Fruit fly (Drosophila melanogaster) whole organism, prepupa: Measurements from ENCODE around the gene Osi15.

Source experiments
- CG10631 ChIP-seq: fragments of 200-800 bp; sonication (Bioruptor generic); optimal IDR thresholded peaks from 2 replicates; lab custom pipeline; 2016; ENCODE audit warnings: missing biosample characterization, missing genetic modification characterization
- CG11294 ChIP-seq: fragments of 200-800 bp; sonication (Bioruptor generic); IDR thresholded peaks from 2 replicates; pipeline ENCODE4 v1.3.6; 2022; ENCODE audit warnings: missing biosample characterization, missing genetic modification characterization
- CG11902 ChIP-seq: fragments of 200-800 bp; sonication (Bioruptor generic); optimal IDR thresholded peaks from 3 replicates; lab custom pipeline; 2016; ENCODE audit warnings: missing biosample characterization, missing genetic modification characterization
- CG31627 ChIP-seq: fragments of 200-800 bp; sonication (Bioruptor generic); optimal IDR thresholded peaks from 3 replicates; lab custom pipeline; 2016; ENCODE audit warnings: missing biosample characterization, missing genetic modification characterization
- CG32006 ChIP-seq: fragments of 200-800 bp; sonication (Bioruptor generic); optimal IDR thresholded peaks from 3 replicates; lab custom pipeline; 2017; ENCODE audit warnings: missing biosample characterization, mild to moderate bottlenecking, missing genetic modification characterization
- CG34406 ChIP-seq: fragments of 200-800 bp; sonication (Bioruptor generic); optimal IDR thresholded peaks from 3 replicates; lab custom pipeline; 2016; ENCODE audit warnings: missing biosample characterization, missing genetic modification characterization
- CG3919 ChIP-seq: fragments of 200-800 bp; sonication (Bioruptor generic); optimal IDR thresholded peaks from 3 replicates; lab custom pipeline; 2016; ENCODE audit warnings: missing biosample characterization, missing genetic modification characterization
- CG4318 ChIP-seq: fragments of 200-800 bp; sonication (Bioruptor generic); optimal IDR thresholded peaks from 3 replicates; lab custom pipeline; 2017; ENCODE audit warnings: missing biosample characterization, mild to moderate bottlenecking, missing genetic modification characterization
- CG6792 ChIP-seq: fragments of 200-800 bp; sonication (Bioruptor generic); optimal IDR thresholded peaks from 3 replicates; lab custom pipeline; 2016; ENCODE audit warnings: missing biosample characterization, missing genetic modification characterization
- CG6808 ChIP-seq: fragments of 200-800 bp; sonication (Bioruptor generic); optimal IDR thresholded peaks from 3 replicates; lab custom pipeline; 2017; ENCODE audit warnings: missing biosample characterization, missing genetic modification characterization, mild to moderate bottlenecking, moderate library complexity, missing genetic modification reagents
- CG6854 ChIP-seq: fragments of 200-800 bp; sonication (Bioruptor generic); optimal IDR thresholded peaks from 2 replicates; lab custom pipeline; 2017; ENCODE audit warnings: missing biosample characterization, mild to moderate bottlenecking, missing genetic modification characterization
- CG7368 ChIP-seq: fragments of 200-800 bp; sonication (Bioruptor generic); optimal IDR thresholded peaks from 3 replicates; lab custom pipeline; 2016; ENCODE audit warnings: missing biosample characterization, missing genetic modification characterization
- CG9139 ChIP-seq: fragments of 200-800 bp; sonication (Bioruptor generic); optimal IDR thresholded peaks from 3 replicates; lab custom pipeline; 2017; ENCODE audit warnings: missing biosample characterization, mild to moderate bottlenecking, missing genetic modification characterization
- Eip78C ChIP-seq: fragments of 200-800 bp; sonication (Bioruptor generic); peaks from one replicate; lab custom pipeline; 2016; ENCODE audit warnings: missing biosample characterization, missing genetic modification characterization
- Eip93F ChIP-seq: fragments of 200-800 bp; sonication (Bioruptor generic); optimal IDR thresholded peaks from 2 replicates; lab custom pipeline; 2016; ENCODE audit warnings: missing biosample characterization, mild to moderate bottlenecking, missing genetic modification characterization
- Hr38 ChIP-seq: sonication (Bioruptor generic); optimal IDR thresholded peaks from 2 replicates; lab custom pipeline; 2016; ENCODE audit warnings: missing biosample characterization, missing genetic modification characterization
- Hr39 ChIP-seq: fragments of 200-800 bp; sonication (Bioruptor generic); optimal IDR thresholded peaks from 2 replicates; lab custom pipeline; 2016; ENCODE audit warnings: missing biosample characterization, missing genetic modification characterization
- Lpt ChIP-seq: fragments of 200-800 bp; sonication (Bioruptor generic); optimal IDR thresholded peaks from 3 replicates; lab custom pipeline; 2016; ENCODE audit warnings: missing biosample characterization, missing genetic modification characterization
- Met ChIP-seq: fragments of 200-800 bp; sonication (Bioruptor generic); optimal IDR thresholded peaks from 3 replicates; lab custom pipeline; 2016; ENCODE audit warnings: missing biosample characterization, missing genetic modification characterization
- Sox102F ChIP-seq: fragments of 200-800 bp; sonication (Bioruptor generic); optimal IDR thresholded peaks from 2 replicates; lab custom pipeline; 2016; ENCODE audit warnings: missing biosample characterization, mild to moderate bottlenecking, missing genetic modification characterization
- Sox14 ChIP-seq: fragments of 200-800 bp; sonication (Bioruptor generic); optimal IDR thresholded peaks from 3 replicates; lab custom pipeline; 2016; ENCODE audit warnings: missing biosample characterization, missing genetic modification characterization
- acj6 ChIP-seq: fragments of 200-800 bp; sonication (Bioruptor generic); optimal IDR thresholded peaks from 3 replicates; lab custom pipeline; 2016; ENCODE audit warnings: missing biosample characterization, missing genetic modification characterization
- cyc ChIP-seq: fragments of 200-800 bp; sonication (Bioruptor generic); optimal IDR thresholded peaks from 3 replicates; lab custom pipeline; 2016; ENCODE audit warnings: missing biosample characterization, missing genetic modification characterization
- dac ChIP-seq: fragments of 200-800 bp; sonication (Bioruptor generic); optimal IDR thresholded peaks from 2 replicates; lab custom pipeline; 2017; ENCODE audit warnings: missing biosample characterization, mild to moderate bottlenecking, missing genetic modification characterization
- dsx ChIP-seq: fragments of 200-800 bp; optimal IDR thresholded peaks from 3 replicates; lab custom pipeline; 2019; ENCODE audit warnings: missing biosample characterization, mild to moderate bottlenecking, missing genetic modification characterization, moderate library complexity; ENCODE audit not compliant: poor library complexity, severe bottlenecking
- eg ChIP-seq: fragments of 200-800 bp; sonication (Bioruptor generic); IDR thresholded peaks from 3 replicates; pipeline ENCODE4 v1.3.6; 2022; ENCODE audit warnings: missing biosample characterization, missing genetic modification characterization
- esn ChIP-seq: fragments of 200-800 bp; sonication (Bioruptor generic); optimal IDR thresholded peaks from 2 replicates; lab custom pipeline; 2016; ENCODE audit warnings: missing biosample characterization, mild to moderate bottlenecking, missing genetic modification characterization, moderate library complexity
- fd59A ChIP-seq: fragments of 200-800 bp; sonication (Bioruptor generic); optimal IDR thresholded peaks from 2 replicates; lab custom pipeline; 2017; ENCODE audit warnings: missing biosample characterization, mild to moderate bottlenecking, missing genetic modification characterization, missing genetic modification reagents
- lz ChIP-seq: fragments of 200-800 bp; sonication (Bioruptor generic); optimal IDR thresholded peaks from 3 replicates; lab custom pipeline; 2016; ENCODE audit warnings: missing biosample characterization, missing genetic modification characterization
- net ChIP-seq: fragments of 200-800 bp; sonication (Bioruptor generic); optimal IDR thresholded peaks from 3 replicates; lab custom pipeline; 2016; ENCODE audit warnings: missing biosample characterization, missing genetic modification characterization
- pdm3 ChIP-seq: fragments of 200-800 bp; sonication (Bioruptor generic); optimal IDR thresholded peaks from 3 replicates; lab custom pipeline; 2016; ENCODE audit warnings: missing biosample characterization, missing genetic modification characterization
- spab ChIP-seq: fragments of 200-800 bp; sonication (Bioruptor generic); optimal IDR thresholded peaks from 2 replicates; lab custom pipeline; 2017; ENCODE audit warnings: missing biosample characterization, mild to moderate bottlenecking, missing genetic modification characterization, missing genetic modification reagents
- ss ChIP-seq, 2 experiments: fragments of 200-800 bp; sonication (Bioruptor generic); optimal IDR thresholded peaks; 2 replicates in 1 of 2; 3 replicates in 1 of 2; lab custom pipeline; 2017 to 2018; ENCODE audit warnings: mild to moderate bottlenecking in 2 of 2, missing biosample characterization in 2 of 2, missing genetic modification characterization in 2 of 2, moderate library complexity in 1 of 2
- svp ChIP-seq: fragments of 200-800 bp; sonication (Bioruptor generic); peaks from one replicate; lab custom pipeline; 2016; ENCODE audit warnings: missing biosample characterization, missing genetic modification characterization

The Osi15 gene

DNA sequence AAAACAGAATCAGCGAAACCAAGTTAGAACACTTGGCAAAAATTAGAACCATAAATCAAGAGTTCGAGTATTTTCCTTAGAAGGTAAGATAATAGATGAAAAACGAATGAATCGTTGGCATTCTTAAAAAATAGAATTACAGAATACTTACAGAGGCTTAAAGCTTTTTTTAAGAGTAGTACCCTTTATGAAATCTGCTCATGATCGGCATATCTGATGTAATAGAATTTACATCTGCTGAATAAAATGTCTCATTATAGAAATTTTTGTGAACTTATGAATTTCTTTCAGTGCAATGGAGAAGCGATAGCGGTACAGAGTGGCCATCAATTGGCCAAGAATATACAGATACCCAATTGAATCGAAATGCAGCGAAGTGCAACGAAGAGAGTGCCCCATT lies 10.2 kb upstream of the Osi15 start, which contains the start of gene Osi13:
Osi13 (plus strand) TSS at position 301 of the 400 bp plus-strand sequence.
- TF ChIP-seq CG4318 (GFP tag; lab: Kevin White, UChicago) (no peak), Hr39 (no peak), svp (GFP tag; lab: Kevin White, UChicago) (no peak), eg (no peak), CG32006 (GFP tag; lab: Kevin White, UChicago) (peak; percentile 3), CG9139 (no peak)
- TF ChIP-seq, all 60 proteins: peak for 1

DNA sequence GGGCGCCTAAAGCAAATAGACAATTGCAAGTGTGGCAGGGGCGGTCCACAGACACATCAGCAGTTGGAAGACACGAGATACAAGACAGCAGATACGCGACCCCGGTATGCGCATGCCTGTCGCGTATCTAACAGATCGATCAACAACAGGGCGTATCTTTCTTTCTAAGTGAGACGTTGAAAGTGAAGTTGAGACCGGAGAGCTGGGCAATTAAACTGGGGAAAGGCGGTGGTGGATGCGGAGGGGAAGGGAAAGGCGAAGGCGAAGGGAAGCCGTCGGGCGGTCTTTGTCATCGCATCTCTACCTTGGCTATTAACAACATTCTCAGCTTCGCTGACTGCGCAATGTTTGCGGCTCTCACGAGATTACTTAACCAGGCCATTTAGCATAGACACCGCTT lies 7.6 kb upstream of the Osi15 start:
- TF ChIP-seq CG11902 (GFP tag; lab: Kevin White, UChicago) (no peak), CG6854 (GFP tag; lab: Kevin White, UChicago) (no peak), Lpt (GFP tag; lab: Kevin White, UChicago) (no peak), Met (GFP tag; lab: Kevin White, UChicago) (no peak), CG7368 (GFP tag; lab: Kevin White, UChicago) (no peak), dac (no peak), pdm3 (GFP tag; lab: Kevin White, UChicago) (no peak), ss (GFP tag; optimal IDR thresholded peaks at IDR 0.05; lab: Kevin White, UChicago) (no peak), CG10631 (GFP tag; lab: Kevin White, UChicago) (no peak), net (GFP tag; lab: Kevin White, UChicago) (no peak), eg (no peak), lz (no peak), acj6 (GFP tag; lab: Kevin White, UChicago) (no peak), CG6792 (no peak), Hr38 (GFP tag; lab: Kevin White, UChicago) (no peak), CG31627 (GFP tag; lab: Kevin White, UChicago) (no peak), Sox102F (GFP tag; lab: Kevin White, UChicago) (no peak), Eip78C (GFP tag; lab: Kevin White, UChicago) (no peak), CG34406 (no peak), Hr39 (no peak)

DNA sequence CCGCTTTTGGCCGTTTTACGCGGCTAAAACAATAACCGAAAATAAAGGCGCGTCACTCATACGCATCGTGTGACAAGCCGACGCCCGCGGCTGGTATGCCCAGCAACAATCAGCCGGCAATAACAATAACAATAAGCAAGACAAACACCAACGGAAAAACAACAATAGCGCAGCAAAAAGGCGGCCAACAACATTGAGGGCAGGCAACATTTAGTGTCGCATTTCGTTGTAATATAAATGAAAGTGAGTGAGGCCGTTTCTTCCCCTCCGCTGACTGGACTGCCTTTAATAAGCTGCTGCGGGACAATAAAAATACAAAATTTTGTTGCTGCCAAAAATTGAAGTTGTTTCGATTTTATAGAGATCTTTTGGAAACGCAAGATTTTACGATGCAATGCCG lies 4.4 kb upstream of the Osi15 start:
- no peak for TF ChIP-seq Hr38 (GFP tag; lab: Kevin White, UChicago)

DNA sequence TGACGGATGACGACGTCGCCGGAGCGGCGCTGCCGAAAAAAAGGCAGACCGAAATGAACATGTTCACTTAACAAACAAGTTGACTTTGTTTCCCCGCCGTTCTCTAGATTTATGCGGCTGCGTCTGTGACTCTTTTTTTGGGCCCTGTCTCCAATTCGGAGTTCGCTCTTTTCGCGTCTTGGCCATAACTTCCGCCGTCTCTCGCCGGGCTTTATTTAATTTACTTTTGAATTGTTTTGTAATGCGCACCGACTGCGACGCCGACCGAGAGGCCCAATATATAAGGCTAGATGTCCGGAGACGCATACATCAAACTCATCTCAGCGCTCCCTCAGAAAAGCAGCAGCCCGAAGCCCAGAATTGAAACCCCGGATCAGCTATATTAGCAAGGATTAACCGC lies 2.8 kb upstream of the Osi15 start, which contains the start of gene Osi14:
Osi14 (plus strand) TSS at position 301 of the 400 bp plus-strand sequence.
- TF ChIP-seq esn (GFP tag; lab: Kevin White, UChicago) (no peak), CG3919 (GFP tag; lab: Kevin White, UChicago) (no peak), lz (no peak), fd59A (no peak), dsx (GFP tag; lab: Kevin White, UChicago) (no peak), CG10631 (GFP tag; lab: Kevin White, UChicago) (no peak), pdm3 (GFP tag; lab: Kevin White, UChicago) (no peak)

DNA sequence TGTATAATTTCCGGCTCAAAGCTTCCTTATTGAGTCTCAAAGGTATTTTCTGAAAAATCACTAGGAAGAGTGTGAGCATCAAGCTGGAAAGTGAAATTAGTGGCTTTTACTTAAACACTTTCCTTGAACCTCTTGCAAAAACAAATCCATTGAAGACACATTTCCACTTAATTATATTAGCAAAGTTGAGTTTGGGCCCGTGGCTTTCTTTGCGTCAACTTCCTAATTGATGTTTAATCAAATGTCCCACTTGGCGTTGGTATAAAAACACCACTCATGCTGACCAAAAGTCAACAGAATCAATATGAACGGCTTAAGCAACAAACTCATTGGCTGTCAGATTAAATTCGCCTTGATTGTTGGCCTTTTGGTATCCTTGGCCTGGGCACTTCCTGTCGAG lies 2.1 kb downstream of the Osi15 start, which contains the start of gene CG46396:
CG46396 (plus strand) TSS at position 301 of the 400 bp plus-strand sequence.
- TF ChIP-seq dac (no peak), CG11902 (GFP tag; lab: Kevin White, UChicago) (no peak), cyc (GFP tag; lab: Kevin White, UChicago) (no peak), Eip93F (GFP tag; lab: Kevin White, UChicago) (no peak), spab (no peak), acj6 (GFP tag; lab: Kevin White, UChicago) (no peak), CG6808 (GFP tag; lab: Kevin White, UChicago) (no peak), svp (GFP tag; lab: Kevin White, UChicago) (no peak), CG34406 (no peak), CG11294 (GFP tag; lab: Robert Waterston, UW) (no peak), CG31627 (GFP tag; lab: Kevin White, UChicago) (no peak), Sox14 (GFP tag; lab: Kevin White, UChicago) (no peak), Lpt (GFP tag; lab: Kevin White, UChicago) (no peak), CG32006 (GFP tag; lab: Kevin White, UChicago) (no peak), net (GFP tag; lab: Kevin White, UChicago) (no peak)
- TF ChIP-seq, all 60 proteins: peak for 0
